Fruit fly (Drosophila melanogaster) whole organism, embryonic: ENCODE results near the gene cue.

Experiments
- Abd-B ChIP-seq: fragments of 200-800 bp; sonication (Bioruptor generic); optimal IDR thresholded peaks from 2 replicates; lab custom pipeline; 2018; ENCODE audit warnings: missing biosample characterization, mild to moderate bottlenecking, missing genetic modification characterization, moderate library complexity
- Ada2b ChIP-seq: fragments of 200-800 bp; sonication (Bioruptor generic); IDR thresholded peaks from 2 replicates; pipeline ENCODE4 v1.3.6; 2022; ENCODE audit warnings: missing biosample characterization, missing genetic modification characterization
- Aef1 ChIP-seq: fragments of 200-800 bp; sonication (Bioruptor generic); IDR thresholded peaks from 3 replicates; pipeline ENCODE4 v1.3.6; 2022; ENCODE audit warnings: missing biosample characterization, missing genetic modification characterization
- Asciz ChIP-seq: fragments of 200-800 bp; sonication (Bioruptor generic); optimal IDR thresholded peaks from 2 replicates; lab custom pipeline; 2017; ENCODE audit warnings: missing biosample characterization, mild to moderate bottlenecking, missing genetic modification characterization, missing genetic modification reagents
- CG11247 ChIP-seq: fragments of 200-800 bp; sonication (Bioruptor generic); IDR thresholded peaks from 2 replicates; pipeline ENCODE4 v1.3.6; 2022; ENCODE audit warnings: missing biosample characterization, missing genetic modification characterization
- CG12071 ChIP-seq: fragments of 200-800 bp; sonication (Bioruptor generic); optimal IDR thresholded peaks from 3 replicates; lab custom pipeline; 2018; ENCODE audit warnings: missing biosample characterization, mild to moderate bottlenecking, missing genetic modification characterization
- CG14667 ChIP-seq: fragments of 200-800 bp; sonication (Bioruptor generic); IDR thresholded peaks from 2 replicates; pipeline ENCODE4 v1.3.6; 2022; ENCODE audit warnings: missing biosample characterization, missing genetic modification characterization
- CG14710 ChIP-seq: fragments of 200-800 bp; sonication (Bioruptor generic); optimal IDR thresholded peaks from 3 replicates; lab custom pipeline; 2019; ENCODE audit warnings: missing biosample characterization, mild to moderate bottlenecking, missing genetic modification characterization, moderate library complexity
- CG2120 ChIP-seq: fragments of 200-800 bp; sonication (Bioruptor generic); optimal IDR thresholded peaks from 3 replicates; lab custom pipeline; 2016; ENCODE audit warnings: missing biosample characterization, missing genetic modification characterization
- CG30403 ChIP-seq: fragments of 200-800 bp; sonication (Bioruptor generic); optimal IDR thresholded peaks from 3 replicates; lab custom pipeline; 2016; ENCODE audit warnings: missing biosample characterization, missing genetic modification characterization
- CG43689 ChIP-seq: fragments of 200-800 bp; sonication (Bioruptor generic); IDR thresholded peaks from 2 replicates; pipeline ENCODE4 v1.3.6; 2022; ENCODE audit warnings: missing biosample characterization, missing genetic modification characterization
- CG4617 ChIP-seq: fragments of 200-800 bp; sonication (Bioruptor generic); optimal IDR thresholded peaks from 3 replicates; lab custom pipeline; 2016; ENCODE audit warnings: missing biosample characterization, missing genetic modification characterization, borderline replicate concordance
- CG6175 ChIP-seq: fragments of 200-800 bp; sonication (Bioruptor generic); IDR thresholded peaks from 3 replicates; pipeline ENCODE4 v1.3.6; 2022; ENCODE audit warnings: missing biosample characterization, missing genetic modification characterization
- CG6765 ChIP-seq: fragments of 200-800 bp; sonication (Bioruptor generic); optimal IDR thresholded peaks from 3 replicates; lab custom pipeline; 2017; ENCODE audit warnings: missing biosample characterization, mild to moderate bottlenecking, missing genetic modification characterization
- CG7271 ChIP-seq: fragments of 200-800 bp; sonication (Bioruptor generic); optimal IDR thresholded peaks from 2 replicates; lab custom pipeline; 2018; ENCODE audit warnings: missing biosample characterization, mild to moderate bottlenecking, missing genetic modification characterization, moderate library complexity
- CG7839 ChIP-seq: fragments of 200-800 bp; sonication (Bioruptor generic); optimal IDR thresholded peaks from 3 replicates; lab custom pipeline; 2018; ENCODE audit warnings: missing biosample characterization, mild to moderate bottlenecking, missing genetic modification characterization, moderate library complexity
- CG8281 ChIP-seq: fragments of 200-800 bp; sonication (Bioruptor generic); optimal IDR thresholded peaks from 2 replicates; lab custom pipeline; 2018; ENCODE audit warnings: missing biosample characterization, mild to moderate bottlenecking, missing genetic modification characterization, moderate library complexity
- Camta ChIP-seq: fragments of 200-800 bp; sonication (Bioruptor generic); optimal IDR thresholded peaks from 2 replicates; lab custom pipeline; 2016; ENCODE audit warnings: missing biosample characterization, missing genetic modification characterization
- D19A ChIP-seq: fragments of 200-800 bp; optimal IDR thresholded peaks from 3 replicates; lab custom pipeline; 2019; ENCODE audit warnings: missing biosample characterization, mild to moderate bottlenecking, missing genetic modification characterization, moderate library complexity
- HLHmδ ChIP-seq: fragments of 200-800 bp; sonication (Bioruptor generic); optimal IDR thresholded peaks from 2 replicates; lab custom pipeline; 2018; ENCODE audit warnings: missing biosample characterization, mild to moderate bottlenecking, missing genetic modification characterization, moderate library complexity
- Hand ChIP-seq: fragments of 200-800 bp; sonication (Bioruptor generic); optimal IDR thresholded peaks from 2 replicates; lab custom pipeline; 2017; ENCODE audit warnings: mild to moderate bottlenecking, missing biosample characterization, missing genetic modification reagents, missing genetic modification characterization
- MESR4 ChIP-seq: fragments of 200-800 bp; sonication (Bioruptor generic); optimal IDR thresholded peaks from 2 replicates; lab custom pipeline; 2018; ENCODE audit warnings: missing biosample characterization, mild to moderate bottlenecking, missing genetic modification characterization, moderate library complexity
- Ssrp ChIP-seq: fragments of 200-800 bp; sonication (Bioruptor generic); optimal IDR thresholded peaks from 2 replicates; lab custom pipeline; 2018; ENCODE audit warnings: missing biosample characterization, mild to moderate bottlenecking, missing genetic modification characterization, moderate library complexity
- Taf1 ChIP-seq: fragments of 200-800 bp; sonication (Bioruptor generic); IDR thresholded peaks from 2 replicates; pipeline ENCODE4 v1.3.6; 2022; ENCODE audit warnings: missing biosample characterization, missing genetic modification characterization
- cas ChIP-seq: fragments of 200-800 bp; sonication (Bioruptor generic); IDR thresholded peaks from 2 replicates; pipeline ENCODE4 v1.3.6; 2022; ENCODE audit warnings: missing biosample characterization, missing genetic modification characterization
- cg ChIP-seq: fragments of 200-800 bp; sonication (Bioruptor generic); optimal IDR thresholded peaks from 3 replicates; lab custom pipeline; 2019; ENCODE audit warnings: missing biosample characterization, mild to moderate bottlenecking, missing genetic modification characterization, moderate library complexity
- chinmo ChIP-seq: fragments of 200-800 bp; sonication (Bioruptor generic); IDR thresholded peaks from 4 replicates; pipeline ENCODE4 v1.3.6; 2022; ENCODE audit warnings: missing biosample characterization, missing genetic modification characterization; ENCODE audit not compliant: partially characterized antibody
- corto ChIP-seq: fragments of 200-800 bp; sonication (Bioruptor generic); optimal IDR thresholded peaks from 2 replicates; lab custom pipeline; 2016; ENCODE audit warnings: missing biosample characterization, mild to moderate bottlenecking, missing genetic modification characterization, moderate library complexity
- dmrt99B ChIP-seq: fragments of 200-800 bp; sonication (Bioruptor generic); optimal IDR thresholded peaks from 2 replicates; lab custom pipeline; 2018; ENCODE audit warnings: missing biosample characterization, mild to moderate bottlenecking, missing genetic modification characterization, moderate library complexity
- esg ChIP-seq: fragments of 200-800 bp; sonication (Bioruptor generic); conservative IDR thresholded peaks from 2 replicates; pipeline ENCODE4 v1.3.6; 2022; ENCODE audit warnings: missing biosample characterization, missing genetic modification characterization
- fd102C ChIP-seq: fragments of 200-800 bp; sonication (Bioruptor generic); optimal IDR thresholded peaks from 2 replicates; lab custom pipeline; 2018; ENCODE audit warnings: missing biosample characterization, mild to moderate bottlenecking, missing genetic modification characterization, moderate library complexity
- gsb ChIP-seq: fragments of 200-800 bp; sonication (Bioruptor generic); IDR thresholded peaks from 2 replicates; pipeline ENCODE4 v1.3.6; 2022; ENCODE audit warnings: missing biosample characterization, missing genetic modification characterization
- gsb-n ChIP-seq: fragments of 200-800 bp; sonication (Bioruptor generic); optimal IDR thresholded peaks from 3 replicates; lab custom pipeline; 2018; ENCODE audit warnings: missing biosample characterization, mild to moderate bottlenecking, missing genetic modification characterization
- klu ChIP-seq: fragments of 200-800 bp; sonication (Bioruptor generic); IDR thresholded peaks from 2 replicates; pipeline ENCODE4 v1.3.6; 2022; ENCODE audit warnings: missing biosample characterization, missing genetic modification characterization
- lilli ChIP-seq: fragments of 200-800 bp; sonication (Bioruptor generic); optimal IDR thresholded peaks from 3 replicates; lab custom pipeline; 2016; ENCODE audit warnings: missing biosample characterization, missing genetic modification characterization
- org-1 ChIP-seq: fragments of 200-800 bp; sonication (Bioruptor generic); optimal IDR thresholded peaks from 2 replicates; lab custom pipeline; 2017; ENCODE audit warnings: missing biosample characterization, missing genetic modification characterization
- otp ChIP-seq: fragments of 200-800 bp; sonication (Bioruptor generic); IDR thresholded peaks from 3 replicates; pipeline ENCODE4, ENCODE4 v1.3.6; 2022; ENCODE audit warnings: missing biosample characterization, missing genetic modification characterization
- pho ChIP-seq: fragments of 200-800 bp; sonication (Bioruptor generic); optimal IDR thresholded peaks from 2 replicates; lab custom pipeline; 2016; ENCODE audit warnings: missing biosample characterization, missing genetic modification characterization
- pum ChIP-seq: fragments of 200-800 bp; sonication (Bioruptor generic); optimal IDR thresholded peaks from 2 replicates; lab custom pipeline; 2016; ENCODE audit warnings: missing biosample characterization, missing genetic modification characterization
- ranshi ChIP-seq: fragments of 200-800 bp; sonication (Bioruptor generic); IDR thresholded peaks from 2 replicates; pipeline ENCODE4 v1.3.6; 2022; ENCODE audit warnings: missing biosample characterization, missing genetic modification characterization
- schlank ChIP-seq: fragments of 200-800 bp; sonication (Bioruptor generic); optimal IDR thresholded peaks from 2 replicates; lab custom pipeline; 2018; ENCODE audit warnings: missing biosample characterization, mild to moderate bottlenecking, missing genetic modification characterization
- slp2 ChIP-seq: fragments of 200-800 bp; sonication (Bioruptor generic); optimal IDR thresholded peaks from 2 replicates; lab custom pipeline; 2016; ENCODE audit warnings: missing biosample characterization, missing genetic modification characterization
- trem ChIP-seq: fragments of 200-800 bp; optimal IDR thresholded peaks from 3 replicates; lab custom pipeline; 2019; ENCODE audit warnings: missing biosample characterization, mild to moderate bottlenecking, missing genetic modification characterization, moderate library complexity
- vvl ChIP-seq: fragments of 200-800 bp; sonication (Bioruptor generic); IDR thresholded peaks from 2 replicates; pipeline ENCODE4 v1.3.6; 2022; ENCODE audit warnings: missing biosample characterization, missing genetic modification characterization

The cue gene

dm6 chr3L:1538314-1538854, 21.3 kb upstream of the cue start (continued):
- no peak for TF ChIP-seq CG43689
- TF ChIP-seq CG2120 (GFP tag; lab: Kevin White, UChicago): peak; percentile 2
- TF ChIP-seq otp: no peak
- TF ChIP-seq CG8281 (tag; lab: Kevin White, UChicago): peak; percentile 64
- no peak for TF ChIP-seq dmrt99B (tag; lab: Kevin White, UChicago)
- TF ChIP-seq Hand (GFP tag; lab: Kevin White, UChicago): no peak

dm6 chr3L:1537353-1537752, 20.3 kb upstream of the cue start:
- TF ChIP-seq gsb-n: no peak
- TF ChIP-seq CG6175 (GFP tag; lab: Robert Waterston, UW): no peak
- TF ChIP-seq MESR4 (GFP tag; lab: Kevin White, UChicago): peak; percentile 6
- no peak for TF ChIP-seq pho (GFP tag; lab: Kevin White, UChicago)
- 0 out of 4 replicates have a peak, but pooled peaks have one; percentile 20 for TF ChIP-seq chinmo (GFP tag; lab: Robert Waterston, UW)
- no peak for TF ChIP-seq lilli (GFP tag; lab: Kevin White, UChicago)
- peak; percentile 74 for TF ChIP-seq cg (GFP tag; lab: Kevin White, UChicago)
- TF ChIP-seq HLHmδ (GFP tag; lab: Kevin White, UChicago): no peak
- no peak for TF ChIP-seq Aef1 (GFP tag; lab: Robert Waterston, UW)

DNA sequence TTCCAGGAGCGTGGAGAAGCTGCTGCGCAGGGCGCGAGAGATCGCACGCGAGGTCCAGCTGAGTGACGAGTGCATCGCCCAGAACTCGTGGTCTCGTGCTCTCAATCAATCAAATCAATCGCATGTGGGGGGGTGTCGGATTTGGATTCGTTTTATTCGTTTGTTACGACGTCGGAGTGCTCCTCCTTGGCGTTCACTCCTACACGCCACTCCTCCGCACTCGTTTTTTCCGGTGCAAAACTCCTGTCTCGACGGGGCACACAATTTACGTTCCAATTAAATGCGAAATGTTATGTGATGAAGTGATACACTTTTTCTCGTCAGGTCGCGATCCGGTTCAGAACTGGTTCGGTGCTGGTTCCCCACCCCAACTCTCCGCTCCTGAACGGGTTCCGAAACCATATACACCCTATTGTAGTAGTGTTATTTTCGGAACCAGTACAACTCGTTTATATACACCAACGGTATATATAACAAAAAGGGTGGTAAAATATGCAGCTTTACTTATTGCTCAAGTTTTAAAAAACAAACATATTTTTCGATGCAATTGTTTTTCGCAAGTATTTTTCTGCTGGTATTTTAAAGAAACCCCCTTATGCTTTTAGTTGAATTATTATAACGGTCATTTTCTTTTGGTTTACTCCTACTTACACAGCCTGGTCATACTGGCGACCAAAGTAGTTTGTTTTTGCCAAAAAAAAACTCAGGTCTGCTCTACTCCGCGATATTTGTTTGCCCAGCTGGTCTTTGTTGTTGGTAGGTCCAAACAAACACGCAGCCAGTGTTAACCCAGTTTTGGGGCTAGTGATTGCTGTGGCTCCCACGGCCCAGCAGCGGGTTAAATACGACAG, 19.6 kb upstream of the cue start, which contains the start of the genes CG12091 and pns:
TSS of gene CG12091 (minus strand) at position 349 of the 851 bp plus-strand sequence.
TSS of gene pns (plus strand) at position 651 of the 851 bp plus-strand sequence.
- TF ChIP-seq CG6765 (peak; percentile 61), gsb (GFP tag; lab: Robert Waterston, UW) (peak; percentile 52; the same call in 1 of the 2 replicates), CG4617 (GFP tag; lab: Kevin White, UChicago) (peak; percentile 27), CG12071 (GFP tag; lab: Kevin White, UChicago) (peak; percentile 57), CG14710 (peak; percentile 89), Taf1 (GFP tag; lab: Robert Waterston, UW) (0 out of 2 replicates have a peak, but pooled peaks have one; percentile 30), cas (GFP tag; lab: Robert Waterston, UW) (peak; percentile 27; the same call in 1 of the 2 replicates), Abd-B (GFP tag; lab: Kevin White, UChicago) (peak; percentile 55), fd102C (GFP tag; lab: Kevin White, UChicago) (peak; percentile 12), Ada2b (GFP tag; lab: Robert Waterston, UW) (peak; percentile 11; the same call in 1 of the 2 replicates), ranshi (GFP tag; lab: Robert Waterston, UW) (peak; percentile 38; the same call in 1 of the 2 replicates), CG7839 (tag; lab: Kevin White, UChicago) (peak; percentile 74), Ssrp (tag; lab: Kevin White, UChicago) (peak; percentile 28), slp2 (GFP tag; lab: Kevin White, UChicago) (peak; percentile 37), trem (tag; lab: Kevin White, UChicago) (peak; percentile 87), pum (peak; percentile 63), D19A (tag; lab: Kevin White, UChicago) (peak; percentile 27), CG14667 (GFP tag; lab: Robert Waterston, UW) (0 out of 2 replicates have a peak, but pooled peaks have one; percentile 10), org-1 (GFP tag; lab: Kevin White, UChicago) (peak; percentile 12), Asciz (no peak), Camta (GFP tag; lab: Kevin White, UChicago) (peak; percentile 67), esg (GFP tag; lab: Robert Waterston, UW) (peak; percentile 61), klu (GFP tag; lab: Robert Waterston, UW) (peak; percentile 53; the same call in 1 of the 2 replicates), pho (GFP tag; lab: Kevin White, UChicago) (peak; percentile 66), CG11247 (peak; percentile 29; the same call in 1 of the 2 replicates), schlank (no peak), corto (GFP tag; lab: Kevin White, UChicago) (no peak), CG7271 (tag; lab: Kevin White, UChicago) (peak; percentile 52), cg (GFP tag; lab: Kevin White, UChicago) (no peak), CG30403 (GFP tag; lab: Kevin White, UChicago) (peak; percentile 81), vvl (GFP tag; lab: Robert Waterston, UW) (peak; percentile 59)
